Fruit fly (Drosophila melanogaster): ENCODE measurements around the gene wake.

wake gene

dm6 chr3R:22720808-22721306, 81.2 kb downstream of the wake start, which contains the start of gene wge (continued):
- peak; percentile 95 for TF ChIP-seq nom (GFP tag; optimal IDR thresholded peaks at IDR 0.05)
- no peak for TF ChIP-seq ftz-f1 (GFP tag; optimal IDR thresholded peaks at IDR 0.05)
- TF ChIP-seq CG10267 (tag; optimal IDR thresholded peaks at IDR 0.05), result peak; percentile 30
- no peak for TF ChIP-seq corto (GFP tag; optimal IDR thresholded peaks at IDR 0.05)
- peak; percentile 54 for TF ChIP-seq knrl (GFP tag; IDR thresholded peaks at IDR 0.05; ENCODE audit: partially characterized antibody)
- TF ChIP-seq CG13894 (tag; optimal IDR thresholded peaks at IDR 0.05), result no peak
- TF ChIP-seq en (GFP tag; optimal IDR thresholded peaks at IDR 0.05), result no peak
- TF ChIP-seq CG13123 (GFP tag; optimal IDR thresholded peaks at IDR 0.05), result no peak
- peak in 1 of 2 experiments; percentile 94 for TF ChIP-seq bsh (GFP tag; optimal IDR thresholded peaks at IDR 0.05)
- no peak for TF ChIP-seq CG17186 (GFP tag; optimal IDR thresholded peaks at IDR 0.05)
- no peak for TF ChIP-seq CG17612 (GFP tag; IDR thresholded peaks at IDR 0.05)
- TF ChIP-seq CG1024 (GFP tag; IDR thresholded peaks at IDR 0.05), result no peak
- no peak for TF ChIP-seq CG9437 (GFP tag; optimal IDR thresholded peaks at IDR 0.05)
- no peak for TF ChIP-seq CG30431 (GFP tag; optimal IDR thresholded peaks at IDR 0.05)
- no peak for TF ChIP-seq wor (GFP tag; IDR thresholded peaks at IDR 0.05)
- no peak for TF ChIP-seq prd (optimal IDR thresholded peaks at IDR 0.05)
- TF ChIP-seq prd (GFP tag; IDR thresholded peaks at IDR 0.05), result no peak
- peak; percentile 48 for TF ChIP-seq stwl (tag; optimal IDR thresholded peaks at IDR 0.05)
- no peak for TF ChIP-seq slou (GFP tag; optimal IDR thresholded peaks at IDR 0.05)
- TF ChIP-seq H15 (GFP tag; IDR thresholded peaks at IDR 0.05), result no peak
- TF ChIP-seq dati (GFP tag; IDR thresholded peaks at IDR 0.05), result no peak
- no peak for TF ChIP-seq sc (optimal IDR thresholded peaks at IDR 0.05)
- no peak for TF ChIP-seq sc (GFP tag; optimal IDR thresholded peaks at IDR 0.05)
- TF ChIP-seq PHDP (tag; optimal IDR thresholded peaks at IDR 0.05), result no peak
- TF ChIP-seq CG1529 (GFP tag; optimal IDR thresholded peaks at IDR 0.05), result no peak
- TF ChIP-seq Sry-δ (GFP tag; optimal IDR thresholded peaks at IDR 0.05), result peak; percentile 53
- no peak for TF ChIP-seq Antp (GFP tag; optimal IDR thresholded peaks at IDR 0.05)
- peak; percentile 56 for TF ChIP-seq CG17385 (GFP tag; optimal IDR thresholded peaks at IDR 0.05)
- TF ChIP-seq Lpt (GFP tag; optimal IDR thresholded peaks at IDR 0.05), result no peak
- no peak for TF ChIP-seq Hr51 (GFP tag; optimal IDR thresholded peaks at IDR 0.05)
- TF ChIP-seq pho (GFP tag; optimal IDR thresholded peaks at IDR 0.05), result no peak
- TF ChIP-seq H2.0 (GFP tag; IDR thresholded peaks at IDR 0.05), result no peak

dm6 chr3R:22724149-22724973, 84.8 kb downstream of the wake start, which contains the start of gene Irp-1A:
TSS of gene Irp-1A (minus strand) at chr3R:22724587.
- TF ChIP-seq CG31365 (tag; optimal IDR thresholded peaks at IDR 0.05) (no peak), al (GFP tag; IDR thresholded peaks at IDR 0.05) (peak; percentile 43; the same call in 1 of the 2 replicates), CG8089 (GFP tag; optimal IDR thresholded peaks at IDR 0.05) (no peak), slp2 (GFP tag; optimal IDR thresholded peaks at IDR 0.05) (no peak), prd (optimal IDR thresholded peaks at IDR 0.05) (no peak), prd (GFP tag; IDR thresholded peaks at IDR 0.05) (peak; percentile 71), Jarid2 (GFP tag; optimal IDR thresholded peaks at IDR 0.05) (no peak), Nf-YA (GFP tag; IDR thresholded peaks at IDR 0.05) (peak; percentile 15; the same call in 1 of the 2 replicates), gcm2 (GFP tag; optimal IDR thresholded peaks at IDR 0.05) (peak; percentile 3), Aef1 (GFP tag; IDR thresholded peaks at IDR 0.05) (peak; percentile 56; the same call in 1 of the 3 replicates), CkIIα-i1 (GFP tag; IDR thresholded peaks at IDR 0.05) (no peak), CG17328 (GFP tag; IDR thresholded peaks at IDR 0.05) (peak; percentile 72; the same call in 1 of the 2 replicates), esg (GFP tag; conservative IDR thresholded peaks at IDR 0.05) (peak; percentile 47; the same call in 1 of the 2 replicates), mam (GFP tag; optimal IDR thresholded peaks at IDR 0.05) (peak; percentile 58), gsb-n (tag; optimal IDR thresholded peaks at IDR 0.05) (peak; percentile 79), run (tag; optimal IDR thresholded peaks at IDR 0.05) (peak; percentile 67), pb (GFP tag; optimal IDR thresholded peaks at IDR 0.05) (no peak), CG11247 (GFP tag; IDR thresholded peaks at IDR 0.05) (peak; percentile 73), CG15479 (GFP tag; optimal IDR thresholded peaks at IDR 0.05) (no peak), Dll (GFP tag; IDR thresholded peaks at IDR 0.05; ENCODE audit: partially characterized antibody) (peak; percentile 87), dmrt99B (tag; optimal IDR thresholded peaks at IDR 0.05) (peak; percentile 83)
